1 worm cellular context compared by ENCODE assay signal in genomic region chrII:601305-601704, ce11.
TF ChIP-seq lines count a peak whose summit lies in the region.

No protein-coding gene starts in this region.

TF ChIP-seq in whole organism, L1 larva, 84 proteins besides CTCF, POLR2A, EP300 and RAD21 (continued from another document):
- no peak for TF ChIP-seq snpc-4 (tag; optimal IDR thresholded peaks at IDR 0.05; lab: Kevin White, UChicago)
- TF ChIP-seq C34B4.2 (tag; optimal IDR thresholded peaks at IDR 0.05; lab: Kevin White, UChicago), result no peak
- no peak for TF ChIP-seq nhr-12 (tag; optimal IDR thresholded peaks at IDR 0.05; lab: Kevin White, UChicago)
- no peak for TF ChIP-seq grh-1 (GFP tag; IDR thresholded peaks at IDR 0.05; lab: Robert Waterston, UW)
- peak; percentile 31 for TF ChIP-seq lir-3 (tag; optimal IDR thresholded peaks at IDR 0.05; lab: Kevin White, UChicago; ENCODE audit: poor library complexity)
- TF ChIP-seq aly-2 (tag; optimal IDR thresholded peaks at IDR 0.05; lab: Kevin White, UChicago), result no peak
- peak; percentile 60 for TF ChIP-seq nhr-47 (tag; optimal IDR thresholded peaks at IDR 0.05; lab: Kevin White, UChicago)
- TF ChIP-seq pax-3 (tag; optimal IDR thresholded peaks at IDR 0.05; lab: Kevin White, UChicago), result no peak
- no peak for TF ChIP-seq C16A3.4 (tag; optimal IDR thresholded peaks at IDR 0.05; lab: Kevin White, UChicago)
- no peak for TF ChIP-seq irx-1 (tag; optimal IDR thresholded peaks at IDR 0.05; lab: Kevin White, UChicago)
- TF ChIP-seq ceh-8 (GFP tag; optimal IDR thresholded peaks at IDR 0.05; lab: Kevin White, UChicago), result no peak
- no peak for TF ChIP-seq lin-15B (tag; optimal IDR thresholded peaks at IDR 0.05; lab: Kevin White, UChicago)
- TF ChIP-seq jun-1 (tag; optimal IDR thresholded peaks at IDR 0.05; lab: Kevin White, UChicago), result no peak
- TF ChIP-seq nhr-11 (tag; optimal IDR thresholded peaks at IDR 0.05; lab: Kevin White, UChicago), result peak; percentile 6
- TF ChIP-seq blmp-1 (tag; optimal IDR thresholded peaks at IDR 0.05; lab: Kevin White, UChicago), result no peak
- TF ChIP-seq lin-39 (tag; optimal IDR thresholded peaks at IDR 0.05; lab: Kevin White, UChicago), result no peak
- no peak for TF ChIP-seq fkh-4 (tag; optimal IDR thresholded peaks at IDR 0.05; lab: Kevin White, UChicago; ENCODE audit: borderline replicate concordance)
- TF ChIP-seq fos-1 (tag; optimal IDR thresholded peaks at IDR 0.05; lab: Kevin White, UChicago), result no peak
- TF ChIP-seq ceh-82 (tag; optimal IDR thresholded peaks at IDR 0.05; lab: Kevin White, UChicago), result peak in 2 of 3 experiments; percentile 4 to 36
- peak; percentile 49 for TF ChIP-seq swsn-7 (tag; optimal IDR thresholded peaks at IDR 0.05; lab: Kevin White, UChicago)
- TF ChIP-seq lin-35 (GFP tag; optimal IDR thresholded peaks at IDR 0.05; lab: Kevin White, UChicago), result peak; percentile 26 to 51
- peak; percentile 51 for TF ChIP-seq mep-1 (tag; optimal IDR thresholded peaks at IDR 0.05; lab: Kevin White, UChicago)
- no peak for TF ChIP-seq nhr-77 (tag; optimal IDR thresholded peaks at IDR 0.05; lab: Kevin White, UChicago)
- no peak for TF ChIP-seq mef-2 (tag; optimal IDR thresholded peaks at IDR 0.05; lab: Kevin White, UChicago)
- peak in 1 of 2 experiments; percentile 44 for TF ChIP-seq mdl-1 (tag; optimal IDR thresholded peaks at IDR 0.05; lab: Kevin White, UChicago)
- TF ChIP-seq ets-5 (GFP tag; IDR thresholded peaks at IDR 0.05; lab: Robert Waterston, UW), result no peak
- TF ChIP-seq ceh-90 (tag; optimal IDR thresholded peaks at IDR 0.05; lab: Kevin White, UChicago), result no peak
- peak; percentile 38 for TF ChIP-seq lin-13 (GFP tag; optimal IDR thresholded peaks at IDR 0.05; lab: Kevin White, UChicago)
- TF ChIP-seq snu-23 (GFP tag; optimal IDR thresholded peaks at IDR 0.05; lab: Kevin White, UChicago), result peak; percentile 34
- no peak for TF ChIP-seq zag-1 (tag; optimal IDR thresholded peaks at IDR 0.05; lab: Kevin White, UChicago)
- no peak for TF ChIP-seq unc-62 (GFP tag; optimal IDR thresholded peaks at IDR 0.05; lab: Kevin White, UChicago)
- no peak for TF ChIP-seq nhr-84 (tag; optimal IDR thresholded peaks at IDR 0.05; lab: Kevin White, UChicago)
- TF ChIP-seq nhr-76 (tag; optimal IDR thresholded peaks at IDR 0.05; lab: Kevin White, UChicago), result no peak
- no peak for TF ChIP-seq nhr-237 (tag; optimal IDR thresholded peaks at IDR 0.05; lab: Kevin White, UChicago)
- peak; percentile 12; the same call in 1 of the 2 replicates for TF ChIP-seq nhr-19 (GFP tag; conservative IDR thresholded peaks at IDR 0.05; lab: Robert Waterston, UW)
- peak; percentile 78 for TF ChIP-seq fkh-8 (tag; optimal IDR thresholded peaks at IDR 0.05; lab: Kevin White, UChicago)
- peak; percentile 71 for TF ChIP-seq lin-14 (GFP tag; optimal IDR thresholded peaks at IDR 0.05; lab: Kevin White, UChicago)
- TF ChIP-seq ama-1 (optimal IDR thresholded peaks at IDR 0.05; lab: Kevin White, UChicago), result no peak
- TF ChIP-seq sptf-1 (tag; optimal IDR thresholded peaks at IDR 0.05; lab: Kevin White, UChicago), result no peak
- no peak for TF ChIP-seq pqm-1 (tag; optimal IDR thresholded peaks at IDR 0.05; lab: Kevin White, UChicago)
